Fruit fly (Drosophila melanogaster): Measurements from ENCODE around the gene fipi.

fipi gene

DNA sequence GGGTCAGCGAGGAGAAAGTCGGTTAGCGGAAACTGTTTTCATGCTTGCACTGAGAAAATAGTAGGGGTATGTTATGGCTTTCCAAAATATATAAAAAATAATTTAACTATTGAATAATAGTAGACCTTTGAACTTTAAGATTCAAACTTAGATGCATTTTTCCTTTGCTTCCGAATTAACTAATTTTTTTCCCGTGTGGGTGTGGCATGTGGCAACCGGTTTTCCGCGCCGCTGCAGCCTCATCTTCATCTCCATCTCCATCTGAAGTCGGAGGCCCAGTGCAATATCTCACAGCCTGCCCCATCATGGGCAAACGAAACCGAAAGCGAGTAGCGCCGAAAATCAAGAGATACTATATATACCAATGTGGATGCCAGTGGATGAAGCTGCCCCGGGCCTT, 3.8 kb upstream of the fipi start (continued):
- TF ChIP-seq prd (optimal IDR thresholded peaks at IDR 0.05) (no peak), prd (GFP tag; IDR thresholded peaks at IDR 0.05) (peak; percentile 28; the same call in 2 of the 3 replicates), CG6254 (GFP tag; optimal IDR thresholded peaks at IDR 0.05) (peak; percentile 28), Drgx (GFP tag; IDR thresholded peaks at IDR 0.05) (peak; percentile 73), CG5180 (GFP tag; optimal IDR thresholded peaks at IDR 0.05) (no peak), Med (GFP tag) (no peak), E2f2 (GFP tag; IDR thresholded peaks at IDR 0.05) (no peak), gsb-n (tag; optimal IDR thresholded peaks at IDR 0.05) (no peak), HmgZ (tag; optimal IDR thresholded peaks at IDR 0.05) (no peak), CG17361 (GFP tag; IDR thresholded peaks at IDR 0.05) (0 out of 3 replicates have a peak, but pooled peaks have one; percentile 16), CG8359 (GFP tag; optimal IDR thresholded peaks at IDR 0.05; ENCODE audit: borderline replicate concordance) (no peak), Blimp-1 (GFP tag; optimal IDR thresholded peaks at IDR 0.05) (peak; percentile 84), ash1 (GFP tag; optimal IDR thresholded peaks at IDR 0.05) (no peak)

DNA sequence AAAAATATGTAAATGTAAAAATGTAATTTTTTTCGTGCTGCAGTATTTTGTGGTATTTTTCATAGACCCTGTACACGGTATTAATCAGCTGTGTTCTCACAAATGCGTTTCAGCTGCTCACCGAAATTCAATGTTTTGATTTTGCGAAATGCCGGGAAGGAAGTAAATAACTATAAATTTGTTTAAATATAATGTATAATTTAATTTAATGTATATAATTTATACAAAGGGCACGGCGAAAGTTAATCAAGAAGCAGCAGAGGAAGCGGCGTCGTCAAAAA, 620 bp upstream of the fipi start, which contains the start of gene CG3294:
CG3294 (plus strand) TSS at position 26 of the 281 bp plus-strand sequence.
- TF ChIP-seq ERR (GFP tag; optimal IDR thresholded peaks at IDR 0.05) (no peak), ci (GFP tag; IDR thresholded peaks at IDR 0.05) (no peak), Dek (tag; optimal IDR thresholded peaks at IDR 0.05) (no peak), CG9609 (GFP tag; optimal IDR thresholded peaks at IDR 0.05) (no peak), salm (tag; optimal IDR thresholded peaks at IDR 0.05) (no peak), CG8924 (tag; optimal IDR thresholded peaks at IDR 0.05) (no peak), Atf3 (GFP tag; optimal IDR thresholded peaks at IDR 0.05) (no peak), dmrt11E (tag; optimal IDR thresholded peaks at IDR 0.05) (no peak), Fer1 (GFP tag; optimal IDR thresholded peaks at IDR 0.05) (no peak), CG6813 (GFP tag; optimal IDR thresholded peaks at IDR 0.05) (no peak), CG17829 (tag; optimal IDR thresholded peaks at IDR 0.05) (peak; percentile 1), CG8281 (tag; optimal IDR thresholded peaks at IDR 0.05) (no peak), D19B (GFP tag; optimal IDR thresholded peaks at IDR 0.05) (peak; percentile 61), pzg (GFP tag; optimal IDR thresholded peaks at IDR 0.05) (peak; percentile 53), gfzf (GFP tag; optimal IDR thresholded peaks at IDR 0.05) (peak; percentile 68), Ravus (GFP tag; IDR thresholded peaks at IDR 0.05) (no peak), ATbp (GFP tag; optimal IDR thresholded peaks at IDR 0.05) (no peak), emc (GFP tag; optimal IDR thresholded peaks at IDR 0.05) (no peak), CG2889 (GFP tag; IDR thresholded peaks at IDR 0.05) (no peak), lilli (GFP tag; optimal IDR thresholded peaks at IDR 0.05) (no peak), Nf-YC (tag; optimal IDR thresholded peaks at IDR 0.05) (peak; percentile 18), stwl (tag; optimal IDR thresholded peaks at IDR 0.05) (peak; percentile 77), CG3281 (GFP tag; optimal IDR thresholded peaks at IDR 0.05) (no peak), CG32772 (GFP tag; IDR thresholded peaks at IDR 0.05) (no peak), CG2199 (GFP tag; IDR thresholded peaks at IDR 0.05) (no peak), run (tag; optimal IDR thresholded peaks at IDR 0.05) (no peak), CG10366 (GFP tag; IDR thresholded peaks at IDR 0.05) (peak; percentile 73), CG16815 (GFP tag; optimal IDR thresholded peaks at IDR 0.05) (no peak), Gug (GFP tag; IDR thresholded peaks at IDR 0.05) (no peak), Aef1 (GFP tag; IDR thresholded peaks at IDR 0.05) (no peak), pros (GFP tag; optimal IDR thresholded peaks at IDR 0.05) (no peak), CG17612 (GFP tag; IDR thresholded peaks at IDR 0.05) (no peak), CG17568 (GFP tag; optimal IDR thresholded peaks at IDR 0.05) (no peak), dpn (GFP tag; optimal IDR thresholded peaks at IDR 0.05) (no peak), CG10147 (GFP tag; optimal IDR thresholded peaks at IDR 0.05) (no peak), CG10979 (tag; optimal IDR thresholded peaks at IDR 0.05) (no peak), CG13775 (GFP tag; optimal IDR thresholded peaks at IDR 0.05) (no peak), Kr (GFP tag; optimal IDR thresholded peaks at IDR 0.05) (no peak)
